Fruit fly (Drosophila melanogaster): ENCODE measurements around the gene Naa30B.

The Naa30B gene

dm6 chr3L:1464465-1464864 is 7.4 kb downstream of the Naa30B start (continued):
- peak; percentile 38 for TF ChIP-seq lz (GFP tag; optimal IDR thresholded peaks at IDR 0.05)
- peak; percentile 46 for TF ChIP-seq CG31627 (GFP tag; optimal IDR thresholded peaks at IDR 0.05)
- peak; percentile 76 for TF ChIP-seq CG8119 (GFP tag; IDR thresholded peaks at IDR 0.05)
- peak; percentile 46 for TF ChIP-seq CG3032 (tag; optimal IDR thresholded peaks at IDR 0.05)
- peak; percentile 10 for TF ChIP-seq CG1621 (tag; optimal IDR thresholded peaks at IDR 0.05)
- TF ChIP-seq CG3919 (GFP tag; optimal IDR thresholded peaks at IDR 0.05): peak; percentile 50
- TF ChIP-seq CG7368 (GFP tag; optimal IDR thresholded peaks at IDR 0.05): peak; percentile 5
- peak; percentile 55; the same call in 1 of the 3 replicates for TF ChIP-seq eg (GFP tag; IDR thresholded peaks at IDR 0.05)
- TF ChIP-seq CG6792 (GFP tag; optimal IDR thresholded peaks at IDR 0.05): peak; percentile 48
- TF ChIP-seq CG16779 (tag; optimal IDR thresholded peaks at IDR 0.05): no peak
- peak; percentile 65 for TF ChIP-seq esn (GFP tag; optimal IDR thresholded peaks at IDR 0.05)

- no peak for TF ChIP-seq CG8632 (GFP tag; optimal IDR thresholded peaks at IDR 0.05)
- TF ChIP-seq spab (GFP tag; optimal IDR thresholded peaks at IDR 0.05): no peak
- peak; percentile 15 for TF ChIP-seq pdm3 (GFP tag; optimal IDR thresholded peaks at IDR 0.05)
- no peak for TF ChIP-seq OdsH (GFP tag; optimal IDR thresholded peaks at IDR 0.05)
- no peak for TF ChIP-seq Eip75B (GFP tag; optimal IDR thresholded peaks at IDR 0.05)
- no peak for TF ChIP-seq CG8319 (GFP tag; optimal IDR thresholded peaks at IDR 0.05)
- no peak for TF ChIP-seq fd85E (GFP tag; optimal IDR thresholded peaks at IDR 0.05)
- peak; percentile 71; the same call in 2 of the 3 replicates for TF ChIP-seq eg (GFP tag; IDR thresholded peaks at IDR 0.05)
- TF ChIP-seq vri (GFP tag; optimal IDR thresholded peaks at IDR 0.05): no peak
- TF ChIP-seq dsx (GFP tag; optimal IDR thresholded peaks at IDR 0.05; ENCODE audit: poor library complexity, severe bottlenecking): peak; percentile 85
- peak; percentile 59 to 74 for TF ChIP-seq ss (GFP tag; optimal IDR thresholded peaks at IDR 0.05)
- no peak for TF ChIP-seq CG11762 (GFP tag; optimal IDR thresholded peaks at IDR 0.05; ENCODE audit: insufficient read depth)
- TF ChIP-seq lz (GFP tag; optimal IDR thresholded peaks at IDR 0.05): peak; percentile 7
- TF ChIP-seq CG6163 (GFP tag; IDR thresholded peaks at IDR 0.05): peak; percentile 67; the same call in 1 of the 3 replicates
- peak; percentile 39 for TF ChIP-seq net (GFP tag; optimal IDR thresholded peaks at IDR 0.05)
- TF ChIP-seq esn (GFP tag; optimal IDR thresholded peaks at IDR 0.05): peak; percentile 10
- TF ChIP-seq CG31627 (GFP tag; optimal IDR thresholded peaks at IDR 0.05): no peak
- TF ChIP-seq CG8119 (GFP tag; IDR thresholded peaks at IDR 0.05): no peak
- peak; percentile 14 for TF ChIP-seq CG3032 (tag; optimal IDR thresholded peaks at IDR 0.05)
- TF ChIP-seq CG16779 (tag; optimal IDR thresholded peaks at IDR 0.05): peak; percentile 27
- TF ChIP-seq Hr39 (GFP tag; optimal IDR thresholded peaks at IDR 0.05): no peak
- TF ChIP-seq Smox (GFP tag; optimal IDR thresholded peaks at IDR 0.05): no peak
- TF ChIP-seq Hr38 (GFP tag; optimal IDR thresholded peaks at IDR 0.05): no peak
- no peak for TF ChIP-seq CG10631 (GFP tag; optimal IDR thresholded peaks at IDR 0.05)
- peak; percentile 57 for TF ChIP-seq CG9139 (GFP tag; optimal IDR thresholded peaks at IDR 0.05)
- TF ChIP-seq CG11902 (GFP tag; optimal IDR thresholded peaks at IDR 0.05): no peak
- TF ChIP-seq fd59A (GFP tag; optimal IDR thresholded peaks at IDR 0.05): no peak
- TF ChIP-seq CG6808 (GFP tag; optimal IDR thresholded peaks at IDR 0.05): no peak
- TF ChIP-seq salr (GFP tag; optimal IDR thresholded peaks at IDR 0.05): no peak
- no peak for TF ChIP-seq CG7368 (GFP tag; optimal IDR thresholded peaks at IDR 0.05)
- TF ChIP-seq topi (GFP tag; optimal IDR thresholded peaks at IDR 0.05): no peak
- TF ChIP-seq Hr4 (GFP tag; optimal IDR thresholded peaks at IDR 0.05): no peak
- no peak for TF ChIP-seq cyc (GFP tag; optimal IDR thresholded peaks at IDR 0.05)
- TF ChIP-seq Gug (GFP tag; IDR thresholded peaks at IDR 0.05): no peak
- TF ChIP-seq CG6276 (GFP tag; optimal IDR thresholded peaks at IDR 0.05): no peak
- peak; percentile 14 for TF ChIP-seq Blimp-1 (GFP tag; optimal IDR thresholded peaks at IDR 0.05)
- TF ChIP-seq Ets96B (tag; optimal IDR thresholded peaks at IDR 0.05): no peak
- TF ChIP-seq svp (GFP tag): no peak
- no peak for TF ChIP-seq CG4318 (GFP tag; optimal IDR thresholded peaks at IDR 0.05)
- peak; percentile 29 for TF ChIP-seq Sox14 (GFP tag; optimal IDR thresholded peaks at IDR 0.05)
- no peak for TF ChIP-seq Sox15 (GFP tag; optimal IDR thresholded peaks at IDR 0.05)
- TF ChIP-seq CG32006 (GFP tag; optimal IDR thresholded peaks at IDR 0.05): peak; percentile 11
- TF ChIP-seq achi (GFP tag; optimal IDR thresholded peaks at IDR 0.05): no peak
- no peak for TF ChIP-seq CG34406 (GFP tag; optimal IDR thresholded peaks at IDR 0.05)
- TF ChIP-seq dac (GFP tag; optimal IDR thresholded peaks at IDR 0.05): no peak
- no peak for TF ChIP-seq acj6 (GFP tag; optimal IDR thresholded peaks at IDR 0.05)
Observed at dm6 chr3L:1463547-1463946, 8.3 kb downstream of the Naa30B start, which contains the start of gene rho. TSS of gene rho (plus strand) at chr3L:1463811.

Measured in whole organism, prepupa.